Worm (Caenorhabditis elegans) whole organism, young adult: ENCODE data around the gene C47A4.5.

Source experiments
- B0035.1 ChIP-seq: sonication (generic microtip); optimal IDR thresholded peaks from 2 replicates; lab custom pipeline; 2016; ENCODE audit warnings: missing genetic modification characterization, mild to moderate bottlenecking, missing compliant biosample characterization, missing genotype, missing genetic modification reagents
- D2030.7 ChIP-seq: fragments of 200-800 bp; sonication (Bioruptor generic); IDR thresholded peaks from 2 replicates; pipeline ENCODE4 v1.3.6; 2022; ENCODE audit warnings: missing genetic modification reagents, missing genetic modification characterization, missing compliant biosample characterization
- hmg-1.2 ChIP-seq: fragments of 200-800 bp; sonication (Bioruptor generic); IDR thresholded peaks from 2 replicates; pipeline ENCODE4 v1.3.6; 2022; ENCODE audit warnings: missing genetic modification reagents, missing genetic modification characterization, missing compliant biosample characterization
- sdz-38 ChIP-seq: sonication (generic microtip); optimal IDR thresholded peaks from 2 replicates; lab custom pipeline; 2016; ENCODE audit warnings: missing genotype, missing genetic modification characterization, missing compliant biosample characterization
- sea-2 ChIP-seq: fragments of 200-800 bp; sonication (Bioruptor generic); IDR thresholded peaks from 2 replicates; pipeline ENCODE4 v1.3.6; 2022; ENCODE audit warnings: missing genetic modification characterization, missing compliant biosample characterization
- snpc-4 ChIP-seq, 5 experiments: fragments of 150-350 bp in 1 of 5; sonication (generic microtip) in 4 of 5; optimal IDR thresholded peaks; 2 replicates each; lab custom pipeline; 2014 to 2018; ENCODE audit warnings: missing genetic modification characterization in 5 of 5, missing biosample characterization in 3 of 5, antibody characterized with exemption in 2 of 5, mild to moderate bottlenecking in 2 of 5, missing compliant biosample characterization in 2 of 5, missing genotype in 2 of 5, moderate library complexity in 2 of 5, missing genetic modification reagents in 1 of 5
- tbp1 ChIP-seq: fragments of 200-800 bp; sonication (Bioruptor generic); optimal IDR thresholded peaks from 2 replicates; lab custom pipeline; 2018; ENCODE audit warnings: mild to moderate bottlenecking, missing genetic modification characterization, missing compliant biosample characterization
- unc-62 ChIP-seq: fragments of 150-350 bp; optimal IDR thresholded peaks from 2 replicates; lab custom pipeline; 2014; ENCODE audit warnings: missing biosample characterization, missing genetic modification reagents, missing genetic modification characterization
- zim-3 ChIP-seq: sonication (generic microtip); optimal IDR thresholded peaks from 2 replicates; lab custom pipeline; 2017; ENCODE audit warnings: mild to moderate bottlenecking, missing genetic modification characterization, moderate library complexity, missing compliant biosample characterization

DNA sequence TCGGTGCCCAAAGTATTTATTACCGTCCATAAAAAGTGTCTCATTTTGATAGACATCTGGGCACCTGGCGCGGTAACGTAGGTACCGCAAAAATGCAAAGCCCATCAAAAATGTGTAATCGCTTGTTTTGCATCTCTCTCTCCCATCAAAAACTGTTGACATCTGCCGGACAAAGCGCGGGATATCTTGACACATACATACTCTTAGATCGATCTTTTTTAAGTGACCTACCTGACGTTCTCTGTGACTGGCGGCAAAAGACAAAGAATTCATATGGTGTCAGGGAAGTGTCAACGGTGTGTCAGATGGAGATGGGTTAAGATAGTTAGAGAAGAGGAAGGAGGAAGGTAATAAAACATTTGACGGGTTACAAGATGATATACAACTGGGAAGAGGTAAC lies 26.6 kb upstream of the C47A4.5 start:
- TF ChIP-seq zim-3 (tag; lab: Kevin White, UChicago) = no peak
- no peak for TF ChIP-seq tbp1 (GFP tag; lab: Kevin White, UChicago)
- TF ChIP-seq snpc-4 (GFP tag; optimal IDR thresholded peaks at IDR 0.05; lab: Kevin White, UChicago) = no peak
- no peak for TF ChIP-seq snpc-4 (tag; optimal IDR thresholded peaks at IDR 0.05; lab: Kevin White, UChicago)
- TF ChIP-seq B0035.1 (tag; lab: Kevin White, UChicago) = no peak
- TF ChIP-seq hmg-1.2 (GFP tag; lab: Robert Waterston, UW) = no peak
- TF ChIP-seq sea-2 (GFP tag; lab: Robert Waterston, UW) = no peak
- no peak for TF ChIP-seq D2030.7 (GFP tag; lab: Robert Waterston, UW)
- no peak for TF ChIP-seq sdz-38
- TF ChIP-seq unc-62 = peak; percentile 94
